Fruit fly (Drosophila melanogaster): ENCODE results near the gene CG3184.
A peak's percentile ranks its signal among the peaks of the same experiment; 100 is the strongest.

The CG3184 gene

DNA sequence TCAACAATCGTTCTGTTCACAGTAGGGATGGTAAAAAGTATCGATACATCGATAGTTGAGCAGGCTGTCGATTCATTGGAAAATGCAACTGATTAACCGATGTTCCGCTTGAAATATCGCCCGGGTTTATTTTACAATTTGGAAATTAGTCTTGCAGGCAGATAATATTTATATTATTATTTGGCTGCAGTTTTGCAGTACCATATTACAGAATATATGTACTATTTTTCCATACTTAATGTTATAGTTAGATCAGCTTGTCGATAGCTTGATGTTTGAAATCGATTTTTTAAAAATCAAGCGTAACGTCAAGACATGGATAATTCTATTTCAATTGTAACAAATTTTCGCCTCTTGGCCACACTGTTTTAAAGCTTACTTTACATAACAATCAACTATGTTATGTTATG lies 6.4 kb upstream of the CG3184 start, which contains the start of gene CG14442:
Gene CG14442 (minus strand): TSS at position 29 of the 410 bp plus-strand sequence.
- TF ChIP-seq OdsH (GFP tag; optimal IDR thresholded peaks at IDR 0.05): no peak
- TF ChIP-seq Myc (optimal IDR thresholded peaks at IDR 0.05): no peak
- peak; percentile 4 for TF ChIP-seq Hr83 (GFP tag; optimal IDR thresholded peaks at IDR 0.05; ENCODE audit: poor library complexity, severe bottlenecking)
- no peak for TF ChIP-seq dl (GFP tag; optimal IDR thresholded peaks at IDR 0.05; ENCODE audit: insufficient read depth in 1 of 2, partially characterized antibody in 2 of 2)
- peak; percentile 56 for TF ChIP-seq h (GFP tag; optimal IDR thresholded peaks at IDR 0.05)
- peak; percentile 47 for TF ChIP-seq woc (GFP tag; optimal IDR thresholded peaks at IDR 0.05)
- TF ChIP-seq fru (GFP tag; optimal IDR thresholded peaks at IDR 0.05): peak; percentile 46
- peak; percentile 45 for TF ChIP-seq sage (GFP tag; optimal IDR thresholded peaks at IDR 0.05)
- TF ChIP-seq brk (GFP tag; optimal IDR thresholded peaks at IDR 0.05): no peak
- no peak for TF ChIP-seq jim (GFP tag; optimal IDR thresholded peaks at IDR 0.05)
- peak; percentile 41 for TF ChIP-seq rgr (GFP tag; optimal IDR thresholded peaks at IDR 0.05)
- TF ChIP-seq Dif (GFP tag; optimal IDR thresholded peaks at IDR 0.05; ENCODE audit: partially characterized antibody): no peak
- no peak for TF ChIP-seq Rel (GFP tag; optimal IDR thresholded peaks at IDR 0.05)
- no peak for TF ChIP-seq Rel (tag; optimal IDR thresholded peaks at IDR 0.05)
- no peak for TF ChIP-seq CG32264 (GFP tag; optimal IDR thresholded peaks at IDR 0.05)
- peak; percentile 29 for TF ChIP-seq ey (GFP tag; optimal IDR thresholded peaks at IDR 0.05)
- TF ChIP-seq N (GFP tag; optimal IDR thresholded peaks at IDR 0.05): no peak
- TF ChIP-seq HLH106 (tag; optimal IDR thresholded peaks at IDR 0.05): peak; percentile 56
- no peak for TF ChIP-seq lola (GFP tag; optimal IDR thresholded peaks at IDR 0.05)
- peak in 1 of 2 experiments; percentile 49 for TF ChIP-seq foxo (GFP tag; optimal IDR thresholded peaks at IDR 0.05)
- TF ChIP-seq Dfd (GFP tag; optimal IDR thresholded peaks at IDR 0.05): no peak
- TF ChIP-seq Sp1 (GFP tag; optimal IDR thresholded peaks at IDR 0.05): peak; percentile 31
- no peak for TF ChIP-seq tai (GFP tag; optimal IDR thresholded peaks at IDR 0.05)
- peak; percentile 29 for TF ChIP-seq Jra (GFP tag; optimal IDR thresholded peaks at IDR 0.05)
- no peak for TF ChIP-seq psq (GFP tag; optimal IDR thresholded peaks at IDR 0.05)
- no peak for TF ChIP-seq GATAd (GFP tag; optimal IDR thresholded peaks at IDR 0.05)
- no peak for TF ChIP-seq Vsx2 (GFP tag; optimal IDR thresholded peaks at IDR 0.05; ENCODE audit: partially characterized antibody)
- peak; percentile 42 for TF ChIP-seq sv (GFP tag; optimal IDR thresholded peaks at IDR 0.05)
- TF ChIP-seq Abd-B (GFP tag; optimal IDR thresholded peaks at IDR 0.05): no peak
- no peak for TF ChIP-seq pan (optimal IDR thresholded peaks at IDR 0.05)
- TF ChIP-seq Mio (GFP tag; optimal IDR thresholded peaks at IDR 0.05): no peak
- TF ChIP-seq br (GFP tag; optimal IDR thresholded peaks at IDR 0.05): peak; percentile 17
- TF ChIP-seq dsf (GFP tag; optimal IDR thresholded peaks at IDR 0.05; ENCODE audit: borderline replicate concordance): no peak
- no peak for TF ChIP-seq Hnf4 (GFP tag; optimal IDR thresholded peaks at IDR 0.05)
- TF ChIP-seq CG9705 (GFP tag; optimal IDR thresholded peaks at IDR 0.05): peak; percentile 19

dm6 chrX:6694105-6694788 lies 5.7 kb upstream of the CG3184 start:
- peak; percentile 41 for TF ChIP-seq Abd-B (GFP tag; optimal IDR thresholded peaks at IDR 0.05)
- no peak for TF ChIP-seq dmrt93B (GFP tag; optimal IDR thresholded peaks at IDR 0.05)
- TF ChIP-seq br (GFP tag; optimal IDR thresholded peaks at IDR 0.05): no peak
- TF ChIP-seq Hr83 (GFP tag; optimal IDR thresholded peaks at IDR 0.05; ENCODE audit: poor library complexity, severe bottlenecking): no peak
- TF ChIP-seq OdsH (GFP tag; optimal IDR thresholded peaks at IDR 0.05): no peak
- TF ChIP-seq Dif (GFP tag; optimal IDR thresholded peaks at IDR 0.05; ENCODE audit: partially characterized antibody): peak; percentile 26
- no peak for TF ChIP-seq sage (GFP tag; optimal IDR thresholded peaks at IDR 0.05)
- no peak for TF ChIP-seq GATAd (GFP tag; optimal IDR thresholded peaks at IDR 0.05)
- peak; percentile 79 for TF ChIP-seq psq (GFP tag; optimal IDR thresholded peaks at IDR 0.05)
- no peak for TF ChIP-seq rgr (GFP tag; optimal IDR thresholded peaks at IDR 0.05)
- TF ChIP-seq fru (GFP tag; optimal IDR thresholded peaks at IDR 0.05): no peak
- TF ChIP-seq sv (GFP tag; optimal IDR thresholded peaks at IDR 0.05): no peak
- no peak for TF ChIP-seq dl (GFP tag; optimal IDR thresholded peaks at IDR 0.05; ENCODE audit: insufficient read depth in 1 of 2, partially characterized antibody in 2 of 2)
- TF ChIP-seq foxo (GFP tag; optimal IDR thresholded peaks at IDR 0.05): no peak
- no peak for TF ChIP-seq Hnf4 (GFP tag; optimal IDR thresholded peaks at IDR 0.05)
- TF ChIP-seq ey (GFP tag; optimal IDR thresholded peaks at IDR 0.05): no peak
- TF ChIP-seq Dfd (GFP tag; optimal IDR thresholded peaks at IDR 0.05): no peak
- TF ChIP-seq jim (GFP tag; optimal IDR thresholded peaks at IDR 0.05): no peak
- TF ChIP-seq lola (GFP tag; optimal IDR thresholded peaks at IDR 0.05): no peak
- TF ChIP-seq Sp1 (GFP tag; optimal IDR thresholded peaks at IDR 0.05): no peak
- no peak for TF ChIP-seq h (GFP tag; optimal IDR thresholded peaks at IDR 0.05)
- TF ChIP-seq tai (GFP tag; optimal IDR thresholded peaks at IDR 0.05): no peak
- TF ChIP-seq Rel (GFP tag; optimal IDR thresholded peaks at IDR 0.05): no peak
- TF ChIP-seq Rel (tag; optimal IDR thresholded peaks at IDR 0.05): no peak
- no peak for TF ChIP-seq CG32264 (GFP tag; optimal IDR thresholded peaks at IDR 0.05)
- peak; percentile 8 for TF ChIP-seq Hr78 (GFP tag; optimal IDR thresholded peaks at IDR 0.05)

All from whole organism, wandering third instar larva.